Worm (Caenorhabditis elegans): ENCODE data around the gene W01B6.6.

DNA sequence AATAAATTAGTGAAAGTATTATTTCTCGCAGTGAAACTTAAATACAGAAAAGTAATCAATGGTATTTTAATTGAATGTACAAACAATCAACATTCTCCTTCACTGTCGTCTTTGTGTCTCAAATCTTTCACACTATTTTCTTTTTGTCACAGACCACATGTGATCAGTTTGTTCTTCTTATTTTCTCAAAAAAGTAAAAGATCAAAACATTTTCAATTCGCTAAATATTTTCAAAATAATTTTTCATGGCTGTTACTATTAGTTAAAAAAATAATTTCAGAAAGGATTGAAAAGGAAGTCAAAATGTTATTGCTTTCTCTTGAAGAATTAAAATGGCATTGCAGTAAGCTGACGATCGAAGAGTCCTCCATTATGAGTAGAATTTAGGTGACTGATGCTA, 40.1 kb upstream of the W01B6.6 start, which contains the start of gene dhs-31:
- TF ChIP-seq cog-1 (tag; optimal IDR thresholded peaks at IDR 0.05) (no peak), ztf-29 (GFP tag; IDR thresholded peaks at IDR 0.05) (no peak), ztf-23 (GFP tag; IDR thresholded peaks at IDR 0.05) (no peak), tab-1 (GFP tag; IDR thresholded peaks at IDR 0.05) (no peak), flt-1 (GFP tag; IDR thresholded peaks at IDR 0.05) (no peak), T22C8.4 (GFP tag; IDR thresholded peaks at IDR 0.05) (no peak), med-1 (GFP tag; optimal IDR thresholded peaks at IDR 0.05; ENCODE audit: insufficient read depth) (no peak), ref-1 (GFP tag; conservative IDR thresholded peaks at IDR 0.05) (no peak), klf-2 (GFP tag; conservative IDR thresholded peaks at IDR 0.05) (no peak)

Measured in whole organism, midembryonic.